Worm (Caenorhabditis elegans) whole organism, L2 larva: ENCODE results near the gene T11F9.1.

Source experiments
- R02D3.7 ChIP-seq: fragments of 150-350 bp; optimal IDR thresholded peaks from 2 replicates; lab custom pipeline; 2014; ENCODE audit warnings: missing biosample characterization, missing genetic modification characterization
- lsy-2 ChIP-seq, 2 experiments: fragments of 150-350 bp in 1 of 2; sonication (generic microtip) in 1 of 2; optimal IDR thresholded peaks; 2 replicates each; lab custom pipeline; 2014 to 2017; ENCODE audit warnings: missing biosample characterization in 2 of 2, missing genetic modification characterization in 2 of 2
- nhr-6 ChIP-seq: fragments of 150-350 bp; optimal IDR thresholded peaks from 2 replicates; lab custom pipeline; 2014; ENCODE audit warnings: missing biosample characterization, missing genetic modification characterization
- snpc-4 ChIP-seq: fragments of 150-350 bp; optimal IDR thresholded peaks from 2 replicates; lab custom pipeline; 2014; ENCODE audit warnings: missing biosample characterization, missing genetic modification characterization

ce11 chrV:11490382-11490781 is 31.0 kb downstream of the T11F9.1 start, which contains the start of gene dhs-19:
- TF ChIP-seq snpc-4 (tag; lab: Kevin White, UChicago) (no peak), lsy-2 (tag; optimal IDR thresholded peaks at IDR 0.05; lab: Kevin White, UChicago) (no peak), nhr-6 (no peak), R02D3.7 (tag; lab: Kevin White, UChicago) (no peak)
